Worm (Caenorhabditis elegans): ENCODE measurements around the gene W09D6.5.
A peak's percentile ranks its signal among the peaks of the same experiment; 100 is the strongest.

Gene W09D6.5

DNA sequence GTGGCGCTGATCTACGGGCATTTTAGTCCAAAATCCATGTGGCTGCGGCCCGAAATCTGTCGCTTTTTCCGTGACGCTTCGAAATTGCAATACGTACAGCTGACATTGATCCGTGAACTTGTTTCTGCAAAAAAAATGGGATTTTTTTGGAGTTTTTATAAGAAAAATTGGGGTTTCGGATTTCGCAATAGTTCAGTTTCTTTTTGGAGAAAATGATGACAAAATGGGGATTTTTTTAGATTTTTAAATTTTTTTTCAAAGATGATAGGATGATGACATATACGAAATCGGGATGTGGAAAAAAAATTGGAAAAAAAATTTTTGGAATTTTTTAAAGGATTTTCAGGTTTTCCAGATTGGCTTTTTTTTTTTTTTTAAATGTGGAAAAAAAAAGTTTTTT, 13.0 kb downstream of the W09D6.5 start:
- TF ChIP-seq unc-130 (GFP tag; optimal IDR thresholded peaks at IDR 0.05): no peak

DNA sequence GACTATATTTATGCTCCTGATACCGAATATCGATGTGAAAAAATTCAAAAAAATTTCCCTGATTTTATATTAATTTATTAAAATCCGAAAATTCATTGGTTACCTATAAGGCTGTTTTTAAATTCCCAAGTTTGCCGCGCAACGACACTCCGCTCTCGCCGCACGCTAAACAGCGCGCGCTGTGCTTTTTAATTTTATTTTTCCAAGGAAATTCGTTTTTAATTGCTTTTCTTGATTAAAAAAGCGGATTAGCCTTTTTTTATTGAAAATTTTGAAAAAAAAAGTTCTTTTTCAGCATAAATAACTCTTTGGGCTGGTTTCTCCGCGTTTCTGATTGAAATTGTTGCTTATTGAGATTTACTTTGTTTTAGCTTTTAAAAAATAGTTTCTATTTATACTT, 19.0 kb downstream of the W09D6.5 start:
- TF ChIP-seq arid-1 (GFP tag; conservative IDR thresholded peaks at IDR 0.05): no peak
- TF ChIP-seq Y48G9A.11 (GFP tag; IDR thresholded peaks at IDR 0.05): peak; percentile 65

DNA sequence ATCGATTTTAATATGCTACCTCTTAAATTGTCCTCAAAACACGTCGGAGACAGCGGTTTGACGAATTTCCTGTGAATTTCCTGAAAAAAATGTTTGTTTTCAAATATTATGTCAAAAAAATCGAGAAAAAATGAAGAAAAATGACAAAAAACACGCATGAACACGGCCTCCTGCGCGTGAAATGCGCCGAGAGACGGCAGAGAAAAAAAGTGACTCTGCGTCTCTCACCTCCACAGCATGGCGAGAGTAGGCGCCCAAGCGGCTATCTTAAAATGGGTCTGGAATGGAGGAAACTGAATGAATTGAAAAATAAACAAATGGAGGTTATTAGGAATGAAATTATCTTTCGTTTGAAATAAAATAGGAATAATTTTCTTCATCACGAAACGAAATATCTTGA, 22.5 kb downstream of the W09D6.5 start:
- TF ChIP-seq lin-1 (GFP tag; IDR thresholded peaks at IDR 0.05) (no peak), ceh-44 (GFP tag; IDR thresholded peaks at IDR 0.05) (no peak), pha-4 (GFP tag; IDR thresholded peaks at IDR 0.05) (peak; percentile 41; the same call in 1 of the 2 replicates), pha-4 (tag; optimal IDR thresholded peaks at IDR 0.05) (no peak), nhr-28 (tag; optimal IDR thresholded peaks at IDR 0.05) (peak; percentile 35), egl-43 (GFP tag; IDR thresholded peaks at IDR 0.05) (no peak), lir-3 (tag; optimal IDR thresholded peaks at IDR 0.05) (no peak), sdz-12 (GFP tag; optimal IDR thresholded peaks at IDR 0.05) (no peak), tra-1 (GFP tag; IDR thresholded peaks at IDR 0.05) (no peak), fkh-10 (GFP tag; optimal IDR thresholded peaks at IDR 0.05) (no peak), nhr-48 (tag; optimal IDR thresholded peaks at IDR 0.05) (no peak), mes-2 (tag; optimal IDR thresholded peaks at IDR 0.05; ENCODE audit: poor library complexity, severe bottlenecking) (peak; percentile 90), spr-3 (GFP tag; optimal IDR thresholded peaks at IDR 0.05) (no peak), vab-7 (GFP tag; IDR thresholded peaks at IDR 0.05) (peak; percentile 59; the same call in 1 of the 2 replicates), tag-97 (GFP tag; IDR thresholded peaks at IDR 0.05) (no peak), daf-8 (GFP tag; IDR thresholded peaks at IDR 0.05) (no peak), saeg-2 (GFP tag; IDR thresholded peaks at IDR 0.05) (no peak), snpc-4 (tag; optimal IDR thresholded peaks at IDR 0.05) (no peak), aly-2 (tag; optimal IDR thresholded peaks at IDR 0.05) (no peak), dmd-6 (GFP tag; IDR thresholded peaks at IDR 0.05) (peak; percentile 71), snpc-1.2 (GFP tag; IDR thresholded peaks at IDR 0.05) (no peak), nhr-11 (tag; optimal IDR thresholded peaks at IDR 0.05) (peak; percentile 45), ces-1 (GFP tag; optimal IDR thresholded peaks at IDR 0.05) (no peak), nhr-10 (tag; optimal IDR thresholded peaks at IDR 0.05) (no peak), lin-38 (GFP tag; IDR thresholded peaks at IDR 0.05) (peak; percentile 89), nhr-6 (tag; optimal IDR thresholded peaks at IDR 0.05) (peak; percentile 43), duxl-1 (tag; optimal IDR thresholded peaks at IDR 0.05; ENCODE audit: poor library complexity) (peak; percentile 26), unc-39 (tag; optimal IDR thresholded peaks at IDR 0.05) (no peak), nhr-76 (tag; optimal IDR thresholded peaks at IDR 0.05) (no peak), spr-1 (tag; optimal IDR thresholded peaks at IDR 0.05) (no peak), hif-1 (tag; optimal IDR thresholded peaks at IDR 0.05) (peak in 1 of 2 experiments; percentile 68), T20F7.1 (GFP tag; optimal IDR thresholded peaks at IDR 0.05) (peak; percentile 27), ceh-20 (GFP tag; IDR thresholded peaks at IDR 0.05) (0 out of 2 replicates have a peak, but pooled peaks have one; percentile 35), zag-1 (tag; optimal IDR thresholded peaks at IDR 0.05) (no peak), dpl-1 (GFP tag; optimal IDR thresholded peaks at IDR 0.05) (peak; percentile 57), mdt-29 (GFP tag; IDR thresholded peaks at IDR 0.05) (no peak), lsy-2 (tag; optimal IDR thresholded peaks at IDR 0.05) (peak in 1 of 2 experiments; percentile 77), ztf-7 (tag; optimal IDR thresholded peaks at IDR 0.05) (no peak), nhr-237 (tag; optimal IDR thresholded peaks at IDR 0.05) (no peak), nhr-111 (GFP tag; optimal IDR thresholded peaks at IDR 0.05) (no peak), F26F4.8 (GFP tag; conservative IDR thresholded peaks at IDR 0.05) (no peak), ctbp-1 (GFP tag; IDR thresholded peaks at IDR 0.05) (no peak), gei-8 (GFP tag; optimal IDR thresholded peaks at IDR 0.05) (no peak), Y105C5A.15 (GFP tag; IDR thresholded peaks at IDR 0.05) (no peak), dve-1 (tag; optimal IDR thresholded peaks at IDR 0.05; ENCODE audit: insufficient read depth) (peak; percentile 47)

All from whole organism, L4 larva.